Worm (Caenorhabditis elegans) whole organism, L1 larva: ENCODE results near the gene ZK1240.8.
A peak's percentile ranks its signal among the peaks of the same experiment; 100 is the strongest.

Source experiments
- C04F5.9 ChIP-seq: sonication (generic microtip); optimal IDR thresholded peaks from 2 replicates; lab custom pipeline; 2016; ENCODE audit warnings: missing genetic modification characterization, missing compliant biosample characterization
- C16A3.4 ChIP-seq: fragments of 150-350 bp; optimal IDR thresholded peaks from 2 replicates; lab custom pipeline; 2014; ENCODE audit warnings: missing biosample characterization, missing genetic modification characterization
- alr-1 ChIP-seq: fragments of 200-800 bp; sonication (Bioruptor generic); optimal IDR thresholded peaks from 2 replicates; lab custom pipeline; 2018; ENCODE audit warnings: borderline replicate concordance, mild to moderate bottlenecking, missing genetic modification characterization, missing compliant biosample characterization
- blmp-1 ChIP-seq: fragments of 150-350 bp; optimal IDR thresholded peaks from 2 replicates; lab custom pipeline; 2014; ENCODE audit warnings: missing biosample characterization, missing genetic modification characterization
- ceh-82 ChIP-seq, 3 experiments: fragments of 150-350 bp in 1 of 3; sonication (generic microtip) in 2 of 3; optimal IDR thresholded peaks; 2 replicates each; lab custom pipeline; 2014 to 2017; ENCODE audit warnings: missing biosample characterization in 3 of 3, missing genetic modification characterization in 3 of 3
- ceh-88 ChIP-seq: fragments of 200-800 bp; sonication (Bioruptor generic); IDR thresholded peaks from 2 replicates; pipeline ENCODE4 v1.3.6; 2022; ENCODE audit warnings: missing genetic modification characterization, missing compliant biosample characterization
- ceh-90 ChIP-seq: sonication (generic microtip); optimal IDR thresholded peaks from 2 replicates; lab custom pipeline; 2016; ENCODE audit warnings: missing genetic modification characterization, missing compliant biosample characterization
- dsc-1 ChIP-seq: sonication (generic microtip); optimal IDR thresholded peaks from 2 replicates; lab custom pipeline; 2016; ENCODE audit warnings: mild to moderate bottlenecking, missing genetic modification characterization, missing compliant biosample characterization
- efl-1 ChIP-seq, 4 experiments: fragments of 150-350 bp; optimal IDR thresholded peaks in 3 of 4; peaks in 1 of 4; 1 replicate in 1 of 4; 2 replicates in 3 of 4; lab custom pipeline; 2014; ENCODE audit warnings: missing biosample characterization in 2 of 4, missing genetic modification characterization in 2 of 4, missing genetic modification reagents in 2 of 4
- efl-3 ChIP-seq: fragments of 200-800 bp; sonication (Bioruptor generic); optimal IDR thresholded peaks from 2 replicates; lab custom pipeline; 2018; ENCODE audit warnings: mild to moderate bottlenecking, missing genetic modification characterization, missing compliant biosample characterization
- elt-2 ChIP-seq: sonication (generic microtip); optimal IDR thresholded peaks from 2 replicates; lab custom pipeline; 2016; ENCODE audit warnings: missing genetic modification characterization, mild to moderate bottlenecking, inconsistent platforms, missing compliant biosample characterization, missing genetic modification reagents
- fkh-8 ChIP-seq: sonication (generic microtip); optimal IDR thresholded peaks from 2 replicates; lab custom pipeline; 2016; ENCODE audit warnings: mild to moderate bottlenecking, missing genetic modification characterization, missing compliant biosample characterization
- hlh-17 ChIP-seq: fragments of 200-800 bp; sonication (Bioruptor generic); optimal IDR thresholded peaks from 2 replicates; lab custom pipeline; 2018; ENCODE audit warnings: missing genetic modification characterization, mild to moderate bottlenecking, missing compliant biosample characterization, moderate library complexity, borderline replicate concordance
- jun-1 ChIP-seq: fragments of 150-350 bp; optimal IDR thresholded peaks from 2 replicates; lab custom pipeline; 2014; ENCODE audit warnings: missing biosample characterization, missing genetic modification reagents, missing genetic modification characterization
- lin-13 ChIP-seq: fragments of 150-350 bp; optimal IDR thresholded peaks from 2 replicates; lab custom pipeline; 2014; ENCODE audit warnings: missing biosample characterization, missing genetic modification reagents, missing genetic modification characterization
- lin-39 ChIP-seq: fragments of 150-350 bp; optimal IDR thresholded peaks from 2 replicates; lab custom pipeline; 2014; ENCODE audit warnings: missing biosample characterization, missing genetic modification reagents, missing genetic modification characterization
- lsy-2 ChIP-seq, 2 experiments: fragments of 150-350 bp; optimal IDR thresholded peaks; 2 replicates each; lab custom pipeline; 2014; ENCODE audit warnings: missing biosample characterization in 2 of 2, missing genetic modification characterization in 2 of 2
- mep-1 ChIP-seq: fragments of 150-350 bp; optimal IDR thresholded peaks from 2 replicates; lab custom pipeline; 2014; ENCODE audit warnings: missing biosample characterization, missing genetic modification characterization
- nhr-12 ChIP-seq: sonication (generic microtip); optimal IDR thresholded peaks from 2 replicates; lab custom pipeline; 2017; ENCODE audit warnings: missing biosample characterization, missing genetic modification characterization
- nhr-19 ChIP-seq: fragments of 200-800 bp; sonication (Bioruptor generic); conservative IDR thresholded peaks from 2 replicates; pipeline ENCODE4 v1.3.6; 2022; ENCODE audit warnings: missing genetic modification characterization, missing compliant biosample characterization
- nhr-71 ChIP-seq: sonication (generic microtip); optimal IDR thresholded peaks from 2 replicates; lab custom pipeline; 2016; ENCODE audit warnings: mild to moderate bottlenecking, missing genetic modification characterization, moderate library complexity, missing compliant biosample characterization
- nhr-77 ChIP-seq: fragments of 150-350 bp; optimal IDR thresholded peaks from 2 replicates; lab custom pipeline; 2014; ENCODE audit warnings: missing biosample characterization, missing genetic modification characterization
- nhr-90 ChIP-seq: sonication (generic microtip); optimal IDR thresholded peaks from 2 replicates; lab custom pipeline; 2016; ENCODE audit warnings: mild to moderate bottlenecking, missing genetic modification characterization, missing compliant biosample characterization; ENCODE audit not compliant: poor library complexity
- pag-3 ChIP-seq: sonication (generic microtip); optimal IDR thresholded peaks from 2 replicates; lab custom pipeline; 2017; ENCODE audit warnings: missing genetic modification characterization, mild to moderate bottlenecking, missing compliant biosample characterization, antibody characterized with exemption, borderline replicate concordance; ENCODE audit not compliant: insufficient read depth
- pax-3 ChIP-seq: fragments of 200-800 bp; sonication (Bioruptor generic); optimal IDR thresholded peaks from 2 replicates; lab custom pipeline; 2018; ENCODE audit warnings: mild to moderate bottlenecking, missing genetic modification characterization, moderate library complexity, missing compliant biosample characterization
- pqm-1 ChIP-seq: sonication (generic microtip); optimal IDR thresholded peaks from 3 replicates; lab custom pipeline; 2017; ENCODE audit warnings: missing biosample characterization, missing genetic modification characterization
- rnt-1 ChIP-seq: sonication (generic microtip); optimal IDR thresholded peaks from 2 replicates; lab custom pipeline; 2016; ENCODE audit warnings: mild to moderate bottlenecking, missing genetic modification characterization, moderate library complexity, missing compliant biosample characterization
- unc-62 ChIP-seq: fragments of 150-350 bp; optimal IDR thresholded peaks from 2 replicates; lab custom pipeline; 2014; ENCODE audit warnings: missing biosample characterization, missing genetic modification reagents, missing genetic modification characterization
- unc-86 ChIP-seq: sonication (generic microtip); optimal IDR thresholded peaks from 2 replicates; lab custom pipeline; 2016; ENCODE audit warnings: missing genetic modification characterization, missing compliant biosample characterization
- zip-4 ChIP-seq: fragments of 200-800 bp; sonication (Bioruptor generic); optimal IDR thresholded peaks from 2 replicates; lab custom pipeline; 2018; ENCODE audit warnings: mild to moderate bottlenecking, missing genetic modification characterization, moderate library complexity, missing compliant biosample characterization

ZK1240.8 gene

DNA sequence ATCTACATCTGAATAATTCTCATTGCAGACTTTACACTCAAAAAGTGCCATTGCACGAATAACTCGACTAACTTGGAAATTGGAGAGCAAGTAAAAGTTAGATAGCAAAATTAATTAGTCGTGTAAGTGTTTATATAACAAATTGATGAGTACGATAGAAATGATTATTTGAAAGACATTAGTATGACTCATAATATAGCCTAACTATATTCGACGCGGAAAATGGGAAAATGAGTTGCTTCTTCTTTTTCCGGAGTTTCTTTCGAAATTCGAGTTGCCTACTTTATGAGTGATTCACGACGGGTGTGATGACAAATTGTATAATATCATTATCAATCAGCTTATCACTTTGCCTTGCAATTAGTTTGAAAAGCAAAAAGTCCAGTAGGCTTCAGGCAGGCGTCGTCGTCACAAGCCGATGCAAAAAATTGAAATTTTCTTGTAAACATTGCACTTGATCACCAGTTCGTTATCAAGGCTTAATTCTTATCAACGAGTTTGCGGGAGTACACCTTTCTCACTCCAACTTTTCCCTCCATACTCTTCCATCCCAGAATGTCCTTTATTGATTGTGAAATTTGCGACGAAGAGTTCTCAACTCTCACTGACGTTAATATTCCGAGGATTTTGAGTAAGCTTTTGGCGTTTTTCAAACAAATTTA, 5.9 kb downstream of the ZK1240.8 start, which contains the start of the genes ZK1240.6 and ZK1240.2:
TSS of gene ZK1240.6 (minus strand) at position 51 of the 662 bp plus-strand sequence.
TSS of gene ZK1240.2 (plus strand) at position 520 of the 662 bp plus-strand sequence.
- no peak for TF ChIP-seq pax-3 (tag; lab: Kevin White, UChicago)
- peak; percentile 49 for TF ChIP-seq pqm-1 (tag; lab: Kevin White, UChicago)
- no peak for TF ChIP-seq hlh-17 (GFP tag; lab: Kevin White, UChicago)
- TF ChIP-seq elt-2 (tag; lab: Kevin White, UChicago) = peak; percentile 74

DNA sequence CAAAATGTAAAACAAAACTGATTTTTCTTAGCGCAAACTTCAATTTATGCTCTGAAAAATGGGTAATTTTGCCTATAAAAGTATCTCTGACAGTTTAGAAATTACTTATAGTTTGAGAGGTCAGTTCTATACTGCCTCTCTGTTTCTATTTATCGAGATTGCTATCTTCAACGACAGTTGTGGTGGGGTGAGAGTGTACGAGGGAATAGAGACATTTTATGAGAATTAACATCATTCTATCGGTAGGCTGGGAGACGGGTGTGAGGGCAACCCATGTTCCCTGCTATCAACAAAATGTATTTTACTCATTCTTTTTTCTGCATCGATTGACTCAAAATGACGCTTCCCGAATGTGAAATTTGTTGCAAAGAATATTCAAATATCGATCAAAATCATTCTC, 8.8 kb downstream of the ZK1240.8 start, which contains the start of gene ZK1240.3:
TSS of gene ZK1240.3 (plus strand) at position 238 of the 400 bp plus-strand sequence.
- TF ChIP-seq unc-62 = no peak
- TF ChIP-seq C04F5.9 (tag; lab: Kevin White, UChicago) = no peak
- no peak for TF ChIP-seq nhr-71 (tag; lab: Kevin White, UChicago)
- TF ChIP-seq elt-2 (tag; lab: Kevin White, UChicago) = peak; percentile 30

DNA sequence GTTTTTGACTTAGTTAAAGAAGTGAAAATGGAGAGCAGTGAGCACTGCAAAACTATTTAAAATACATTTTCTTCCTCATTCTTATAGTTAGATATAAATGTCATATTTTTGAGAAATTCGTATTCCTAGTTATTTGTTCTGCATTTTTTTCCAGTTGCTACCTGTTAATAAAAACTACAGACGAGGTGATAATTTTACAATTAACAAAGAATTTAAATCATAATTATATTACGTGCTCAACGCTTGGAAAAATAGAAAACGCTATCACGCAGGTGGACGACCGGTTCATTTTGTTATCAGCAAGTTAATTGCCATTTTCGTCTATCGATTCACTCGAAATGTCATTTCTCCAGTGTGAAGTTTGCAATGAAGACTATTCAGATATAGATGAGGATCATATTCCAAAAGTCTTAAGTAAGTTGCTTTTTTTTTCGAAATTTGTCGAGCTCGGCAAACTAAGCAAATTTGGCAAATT, 10.9 kb downstream of the ZK1240.8 start, which contains the start of the genes ZK1240.5 and ZK1240.9:
TSS of gene ZK1240.5 (minus strand) at position 51 of the 475 bp plus-strand sequence.
TSS of gene ZK1240.9 (plus strand) at position 307 of the 475 bp plus-strand sequence.
- TF ChIP-seq ceh-88 = no peak
- no peak for TF ChIP-seq lin-39 (tag; lab: Kevin White, UChicago)
- TF ChIP-seq mep-1 (tag; lab: Kevin White, UChicago) = no peak
- TF ChIP-seq nhr-19 (GFP tag; lab: Robert Waterston, UW) = no peak
- peak; percentile 35 for TF ChIP-seq elt-2 (tag; lab: Kevin White, UChicago)
- no peak for TF ChIP-seq fkh-8 (tag; lab: Kevin White, UChicago)
- no peak for TF ChIP-seq efl-1 (optimal IDR thresholded peaks at IDR 0.05; lab: Kevin White, UChicago)
- peak in 1 of 2 experiments; percentile 79 for TF ChIP-seq efl-1 (GFP tag; optimal IDR thresholded peaks at IDR 0.05 in 1 of 2; lab: Kevin White, UChicago)
- no peak for TF ChIP-seq lsy-2 (tag; optimal IDR thresholded peaks at IDR 0.05; lab: Kevin White, UChicago)
- TF ChIP-seq rnt-1 (tag; lab: Kevin White, UChicago) = no peak
- TF ChIP-seq unc-86 (tag; lab: Kevin White, UChicago) = no peak
- TF ChIP-seq pag-3 = no peak

DNA sequence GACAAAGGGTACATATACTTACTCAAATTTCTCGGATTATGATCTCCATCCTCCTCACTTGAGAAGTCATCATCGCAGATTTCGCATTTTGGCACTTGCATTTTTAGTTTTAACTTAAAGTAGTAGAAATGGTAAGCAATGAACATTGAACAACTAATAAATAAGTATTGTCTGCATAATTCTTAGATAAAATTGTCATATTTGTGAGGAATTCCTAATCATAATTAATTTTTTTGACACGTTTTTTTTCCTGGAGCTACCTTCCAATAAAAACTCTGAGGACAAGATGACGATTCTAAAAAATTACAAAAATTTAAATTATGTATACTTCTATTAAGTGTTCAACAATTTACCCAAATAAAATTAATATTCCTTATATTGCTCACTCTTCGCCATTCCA, 16.1 kb downstream of the ZK1240.8 start, which contains the start of the genes trim-21 and B0281.1:
TSS of gene trim-21 (minus strand) at position 101 of the 400 bp plus-strand sequence.
TSS of gene B0281.1 (plus strand) at position 321 of the 400 bp plus-strand sequence.
- no peak for TF ChIP-seq nhr-19 (GFP tag; lab: Robert Waterston, UW)
- no peak for TF ChIP-seq nhr-12 (tag; lab: Kevin White, UChicago)
- TF ChIP-seq C16A3.4 (tag; lab: Kevin White, UChicago) = no peak
- TF ChIP-seq blmp-1 = no peak

DNA sequence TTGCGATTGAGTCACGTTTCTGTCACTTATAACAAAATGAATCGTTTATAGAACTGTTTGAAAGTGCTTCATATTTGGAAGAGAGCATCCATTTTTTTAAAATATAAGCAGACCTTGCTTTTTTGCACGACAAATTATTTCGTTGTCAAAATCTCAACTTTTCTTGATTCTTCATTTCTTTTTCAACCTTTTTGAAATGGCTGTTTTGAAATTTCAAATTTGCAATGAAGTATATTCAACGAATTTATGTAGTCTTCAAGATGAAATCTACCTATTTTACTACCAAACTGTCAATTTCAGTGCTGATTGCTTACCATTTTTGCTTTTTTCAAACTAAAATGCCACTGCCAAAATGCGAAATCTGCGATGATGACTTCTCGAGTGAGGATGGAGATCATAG, 22.1 kb downstream of the ZK1240.8 start, which contains the start of gene B0281.3:
TSS of gene B0281.3 (plus strand) at position 301 of the 400 bp plus-strand sequence.
- TF ChIP-seq ceh-90 (tag; lab: Kevin White, UChicago) = no peak
- TF ChIP-seq efl-3 (GFP tag; lab: Kevin White, UChicago) = no peak
- no peak for TF ChIP-seq nhr-90 (tag; lab: Kevin White, UChicago)
- no peak for TF ChIP-seq zip-4 (GFP tag; lab: Kevin White, UChicago)
- TF ChIP-seq lin-13 = no peak
- TF ChIP-seq alr-1 (tag; lab: Kevin White, UChicago) = no peak
- TF ChIP-seq jun-1 (tag; lab: Kevin White, UChicago) = no peak
- TF ChIP-seq ceh-82 (tag; optimal IDR thresholded peaks at IDR 0.05; lab: Kevin White, UChicago) = no peak
- TF ChIP-seq nhr-12 (tag; lab: Kevin White, UChicago) = no peak
- no peak for TF ChIP-seq C04F5.9 (tag; lab: Kevin White, UChicago)
- TF ChIP-seq dsc-1 (tag; lab: Kevin White, UChicago) = no peak
- no peak for TF ChIP-seq elt-2 (tag; lab: Kevin White, UChicago)
- no peak for TF ChIP-seq nhr-77 (tag; lab: Kevin White, UChicago)
- TF ChIP-seq, all 84 proteins: peak for 0
